Worm (Caenorhabditis elegans): ENCODE data around the gene mig-2.

- TF ChIP-seq aly-2 (tag; optimal IDR thresholded peaks at IDR 0.05) (no peak), ama-1 (optimal IDR thresholded peaks at IDR 0.05) (no peak), spr-3 (GFP tag; optimal IDR thresholded peaks at IDR 0.05) (no peak), fkh-10 (GFP tag; optimal IDR thresholded peaks at IDR 0.05) (no peak), nhr-76 (tag; optimal IDR thresholded peaks at IDR 0.05) (no peak), ceh-20 (GFP tag; IDR thresholded peaks at IDR 0.05) (no peak), lin-15B (tag; optimal IDR thresholded peaks at IDR 0.05) (no peak), F26F4.8 (GFP tag; conservative IDR thresholded peaks at IDR 0.05) (no peak), ztf-11 (tag; optimal IDR thresholded peaks at IDR 0.05) (no peak)
These were observed 49.5 kb upstream of the mig-2 start for ce11 chrX:11498871-11499270.
